Worm (Caenorhabditis elegans): ENCODE data around the gene srbc-29.

Gene srbc-29

ce11 chrV:3449810-3450209 is 20.9 kb downstream of the srbc-29 start:
- TF ChIP-seq zag-1 (tag; optimal IDR thresholded peaks at IDR 0.05) (no peak), lin-13 (GFP tag; optimal IDR thresholded peaks at IDR 0.05) (no peak), crh-2 (tag; optimal IDR thresholded peaks at IDR 0.05) (no peak), lsy-2 (tag; optimal IDR thresholded peaks at IDR 0.05) (no peak), nhr-23 (tag; optimal IDR thresholded peaks at IDR 0.05) (no peak), skn-1 (tag; optimal IDR thresholded peaks at IDR 0.05) (no peak), ztf-4 (tag; optimal IDR thresholded peaks at IDR 0.05) (no peak), sem-4 (tag; optimal IDR thresholded peaks at IDR 0.05) (no peak)

- TF ChIP-seq elt-1 (tag; optimal IDR thresholded peaks at IDR 0.05), result no peak
- no peak for TF ChIP-seq unc-55 (GFP tag; optimal IDR thresholded peaks at IDR 0.05)
- no peak for TF ChIP-seq lin-13 (GFP tag; optimal IDR thresholded peaks at IDR 0.05)
- TF ChIP-seq R02D3.7 (tag; optimal IDR thresholded peaks at IDR 0.05), result no peak
- TF ChIP-seq mab-5 (tag; optimal IDR thresholded peaks at IDR 0.05), result no peak
- TF ChIP-seq nhr-25 (tag; optimal IDR thresholded peaks at IDR 0.05), result no peak
- no peak for TF ChIP-seq blmp-1 (tag; optimal IDR thresholded peaks at IDR 0.05; ENCODE audit: insufficient read depth)
- no peak for TF ChIP-seq sem-4 (tag; optimal IDR thresholded peaks at IDR 0.05)
- TF ChIP-seq C34F6.9 (tag; optimal IDR thresholded peaks at IDR 0.05), result no peak
- TF ChIP-seq nhr-237 (tag; optimal IDR thresholded peaks at IDR 0.05), result no peak
- no peak for TF ChIP-seq nhr-23 (tag; optimal IDR thresholded peaks at IDR 0.05)
- no peak for TF ChIP-seq alr-1 (tag; optimal IDR thresholded peaks at IDR 0.05)
- TF ChIP-seq crh-2 (tag; optimal IDR thresholded peaks at IDR 0.05), result no peak
- TF ChIP-seq elt-3 (tag; optimal IDR thresholded peaks at IDR 0.05), result no peak
Measured at ce11 chrV:3445090-3445832, 25.4 kb downstream of the srbc-29 start.

ce11 chrV:3444777-3445089 is 25.9 kb downstream of the srbc-29 start, which contains the start of gene cfz-2:
TSS of gene cfz-2 (minus strand) at chrV:3444877.
- no peak for TF ChIP-seq ztf-11 (tag; optimal IDR thresholded peaks at IDR 0.05)
- no peak for TF ChIP-seq elt-3 (tag; optimal IDR thresholded peaks at IDR 0.05)
- peak; percentile 29 for TF ChIP-seq F13H6.1 (tag; optimal IDR thresholded peaks at IDR 0.05)

- TF ChIP-seq mdl-1 (tag; optimal IDR thresholded peaks at IDR 0.05) (no peak), nhr-21 (tag; optimal IDR thresholded peaks at IDR 0.05) (no peak), ztf-1 (GFP tag; conservative IDR thresholded peaks at IDR 0.05) (no peak), lin-13 (GFP tag; optimal IDR thresholded peaks at IDR 0.05) (no peak), R02D3.7 (tag; optimal IDR thresholded peaks at IDR 0.05) (no peak), dmd-4 (tag; optimal IDR thresholded peaks at IDR 0.05) (no peak)
Measured at ce11 chrV:3442609-3443008, 28.1 kb downstream of the srbc-29 start.

ce11 chrV:3431535-3431990 is 39.1 kb downstream of the srbc-29 start, which contains the start of the genes T20D4.19 and srj-9:
TSS of gene T20D4.19 (minus strand) at chrV:3431635.
TSS of gene srj-9 (plus strand) at chrV:3431940.
- TF ChIP-seq nhr-12 (tag; optimal IDR thresholded peaks at IDR 0.05), result no peak
- no peak for TF ChIP-seq elt-3 (tag; optimal IDR thresholded peaks at IDR 0.05)
- TF ChIP-seq nhr-10 (tag; optimal IDR thresholded peaks at IDR 0.05), result no peak
- TF ChIP-seq nhr-237 (tag; optimal IDR thresholded peaks at IDR 0.05), result no peak
- TF ChIP-seq sma-3 (GFP tag; optimal IDR thresholded peaks at IDR 0.05), result no peak
- TF ChIP-seq nhr-23 (tag; optimal IDR thresholded peaks at IDR 0.05), result no peak
- TF ChIP-seq zag-1 (tag; optimal IDR thresholded peaks at IDR 0.05), result no peak

- TF ChIP-seq crh-2 (tag; optimal IDR thresholded peaks at IDR 0.05) (no peak), elt-3 (tag; optimal IDR thresholded peaks at IDR 0.05) (no peak), lin-39 (tag; optimal IDR thresholded peaks at IDR 0.05) (no peak), peb-1 (tag; optimal IDR thresholded peaks at IDR 0.05) (no peak), unc-39 (tag; optimal IDR thresholded peaks at IDR 0.05) (no peak), mab-5 (tag; optimal IDR thresholded peaks at IDR 0.05) (no peak), C34F6.9 (tag; optimal IDR thresholded peaks at IDR 0.05) (no peak), nhr-129 (tag; optimal IDR thresholded peaks at IDR 0.05) (no peak), unc-55 (GFP tag; optimal IDR thresholded peaks at IDR 0.05) (no peak), lin-11 (tag; optimal IDR thresholded peaks at IDR 0.05) (no peak), skn-1 (tag; optimal IDR thresholded peaks at IDR 0.05) (no peak), egl-27 (tag; optimal IDR thresholded peaks at IDR 0.05) (no peak), ama-1 (optimal IDR thresholded peaks at IDR 0.05) (no peak), nhr-10 (tag; optimal IDR thresholded peaks at IDR 0.05) (no peak), ceh-16 (tag; optimal IDR thresholded peaks at IDR 0.05) (no peak), nhr-25 (tag; optimal IDR thresholded peaks at IDR 0.05) (no peak), lsy-2 (tag; optimal IDR thresholded peaks at IDR 0.05) (no peak)
Measured at ce11 chrV:3428697-3429096, 42.0 kb downstream of the srbc-29 start, which contains the start of gene srab-20. TSS of gene srab-20 (plus strand) at chrV:3428997.

Data from whole organism, L2 larva.